Fruit fly (Drosophila melanogaster) ovary, adult (tissue): Measurements from ENCODE around the gene Pka-C3.

ENCODE experiments used
- CG17801 ChIP-seq: fragments of 200-800 bp; optimal IDR thresholded peaks from 2 replicates; lab custom pipeline; 2019; ENCODE audit warnings: missing biosample characterization, mild to moderate bottlenecking, missing genetic modification characterization, moderate library complexity; ENCODE audit not compliant: partially characterized antibody

Gene Pka-C3

dm6 chr3L:15977565-15977964 lies 23.0 kb upstream of the Pka-C3 start:
- TF ChIP-seq CG17801 (GFP tag; lab: Kevin White, UChicago), result no peak

dm6 chr3L:15976758-15977157 lies 22.2 kb upstream of the Pka-C3 start, which contains the start of gene CG17029:
CG17029 (plus strand) TSS chr3L:15976870.
- peak; percentile 8 for TF ChIP-seq CG17801 (GFP tag; lab: Kevin White, UChicago)

- no peak for TF ChIP-seq CG17801 (GFP tag; lab: Kevin White, UChicago)
Measured at dm6 chr3L:15975068-15975467, 20.5 kb upstream of the Pka-C3 start, which contains the start of gene CG17026. CG17026 (plus strand) TSS chr3L:15975368.

- TF ChIP-seq CG17801 (GFP tag; lab: Kevin White, UChicago), result no peak
Measured at dm6 chr3L:15974166-15974565, 19.6 kb upstream of the Pka-C3 start.

- no peak for TF ChIP-seq CG17801 (GFP tag; lab: Kevin White, UChicago)
Measured at dm6 chr3L:15968686-15969085, 14.1 kb upstream of the Pka-C3 start.

- TF ChIP-seq CG17801 (GFP tag; lab: Kevin White, UChicago), result no peak
Measured at dm6 chr3L:15967588-15968500, 13.2 kb upstream of the Pka-C3 start, which contains the start of the genes Brr2 and CG10516. Brr2 (minus strand) TSS chr3L:15967872. CG10516 (plus strand) TSS chr3L:15968204.

- TF ChIP-seq CG17801 (GFP tag; lab: Kevin White, UChicago), result no peak
Measured at dm6 chr3L:15958612-15959315, 4.2 kb upstream of the Pka-C3 start, which contains the start of gene CG17032. CG17032 (plus strand) TSS chr3L:15958843.

- TF ChIP-seq CG17801 (GFP tag; lab: Kevin White, UChicago), result peak; percentile 47
Measured at dm6 chr3L:15956448-15957010, 1.9 kb upstream of the Pka-C3 start, which contains the start of gene elgi. elgi (plus strand) TSS chr3L:15956550.

- TF ChIP-seq CG17801 (GFP tag; lab: Kevin White, UChicago), result no peak
Measured at dm6 chr3L:15953892-15954291, 705 bp downstream of the Pka-C3 start.

- TF ChIP-seq CG17801 (GFP tag; lab: Kevin White, UChicago), result no peak
Measured at dm6 chr3L:15952909-15953308, 1.7 kb downstream of the Pka-C3 start.

dm6 chr3L:15952287-15952686 lies 2.3 kb downstream of the Pka-C3 start:
- TF ChIP-seq CG17801 (GFP tag; lab: Kevin White, UChicago), result peak; percentile 17

dm6 chr3L:15940823-15941222 lies 13.8 kb downstream of the Pka-C3 start:
- no peak for TF ChIP-seq CG17801 (GFP tag; lab: Kevin White, UChicago)

- peak; percentile 66 for TF ChIP-seq CG17801 (GFP tag; lab: Kevin White, UChicago)
Measured at dm6 chr3L:15924811-15925437, 29.7 kb downstream of the Pka-C3 start, which contains the start of gene sff. sff (minus strand) TSS chr3L:15924861.

- no peak for TF ChIP-seq CG17801 (GFP tag; lab: Kevin White, UChicago)
Measured at dm6 chr3L:15924319-15924718, 30.3 kb downstream of the Pka-C3 start.
